Worm (Caenorhabditis elegans): ENCODE data around the gene cap-1.
A peak's percentile ranks its signal among the peaks of the same experiment; 100 is the strongest.

cap-1 gene

DNA sequence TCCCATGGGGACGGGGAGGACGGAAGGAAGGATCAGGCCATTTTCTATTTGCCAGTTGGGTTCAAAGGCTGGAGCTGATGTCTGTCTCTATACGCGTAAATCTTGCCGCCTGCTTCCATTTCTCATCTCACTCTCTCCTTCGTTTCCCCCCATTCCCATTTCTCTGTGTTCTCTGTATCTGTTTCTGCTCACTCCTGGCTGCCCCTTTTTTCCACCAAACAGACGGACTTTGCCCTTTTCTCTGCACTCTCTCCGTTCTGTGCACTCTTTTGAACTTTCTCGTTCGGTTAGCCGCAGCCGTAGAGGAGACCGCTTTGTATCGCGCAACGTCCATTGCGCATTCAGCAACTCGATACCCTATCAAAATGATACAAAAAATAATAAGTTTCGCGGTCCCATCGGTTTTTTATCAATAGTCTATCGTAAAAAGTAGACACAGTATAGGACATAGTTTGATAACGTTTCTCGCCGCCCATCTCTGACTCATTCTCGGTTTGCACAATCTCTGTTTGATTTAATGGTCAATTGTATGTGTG is 5.4 kb upstream of the cap-1 start (continued):
- TF ChIP-seq mab-5 (tag; optimal IDR thresholded peaks at IDR 0.05) = peak; percentile 26
- no peak for TF ChIP-seq ztf-1 (GFP tag; conservative IDR thresholded peaks at IDR 0.05)
- no peak for TF ChIP-seq ztf-4 (tag; optimal IDR thresholded peaks at IDR 0.05)
- TF ChIP-seq aly-2 (tag; optimal IDR thresholded peaks at IDR 0.05) = no peak
- no peak for TF ChIP-seq lin-39 (tag; optimal IDR thresholded peaks at IDR 0.05)
- no peak for TF ChIP-seq nhr-23 (tag; optimal IDR thresholded peaks at IDR 0.05)
- TF ChIP-seq nhr-129 (tag; optimal IDR thresholded peaks at IDR 0.05) = peak; percentile 82
- no peak for TF ChIP-seq R02D3.7 (tag; optimal IDR thresholded peaks at IDR 0.05)
- TF ChIP-seq F13H6.1 (tag; optimal IDR thresholded peaks at IDR 0.05) = peak; percentile 85
- TF ChIP-seq nhr-21 (tag; optimal IDR thresholded peaks at IDR 0.05) = peak; percentile 36
- no peak for TF ChIP-seq snpc-4 (tag; optimal IDR thresholded peaks at IDR 0.05)
- TF ChIP-seq nhr-10 (tag; optimal IDR thresholded peaks at IDR 0.05) = no peak
- TF ChIP-seq dmd-4 (tag; optimal IDR thresholded peaks at IDR 0.05) = no peak
- no peak for TF ChIP-seq skn-1 (tag; optimal IDR thresholded peaks at IDR 0.05)

- TF ChIP-seq nhr-10 (tag; optimal IDR thresholded peaks at IDR 0.05) (no peak), ceh-82 (tag; optimal IDR thresholded peaks at IDR 0.05) (no peak), alr-1 (tag; optimal IDR thresholded peaks at IDR 0.05) (no peak), nhr-25 (tag; optimal IDR thresholded peaks at IDR 0.05) (peak; percentile 48), aly-2 (tag; optimal IDR thresholded peaks at IDR 0.05) (no peak)
Measured at ce11 chrIV:7234623-7235022, 4.6 kb upstream of the cap-1 start.

DNA sequence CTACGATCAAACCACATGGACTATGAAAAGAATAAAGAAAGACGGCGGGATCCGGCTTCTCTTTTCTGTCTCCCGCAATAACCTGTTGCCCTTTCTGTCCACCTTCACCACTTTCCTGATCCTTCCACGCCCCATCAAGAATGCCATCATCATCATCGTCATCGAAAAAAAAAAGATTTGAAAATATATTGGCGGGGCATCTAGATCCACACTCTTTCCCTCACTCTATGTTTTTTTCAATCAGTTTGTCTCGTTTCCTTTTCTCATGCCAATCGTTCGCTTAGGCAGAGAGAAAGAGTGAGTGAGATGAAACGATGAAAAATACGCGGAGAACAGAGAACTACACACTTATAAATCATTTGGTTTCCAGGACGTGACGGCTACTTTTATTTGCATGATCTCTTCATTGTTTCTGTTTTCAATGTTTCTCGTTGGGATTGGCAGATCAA is 3.6 kb upstream of the cap-1 start:
- no peak for TF ChIP-seq blmp-1 (tag; optimal IDR thresholded peaks at IDR 0.05; ENCODE audit: insufficient read depth)
- TF ChIP-seq egl-27 (tag; optimal IDR thresholded peaks at IDR 0.05) = no peak
- TF ChIP-seq lsy-2 (tag; optimal IDR thresholded peaks at IDR 0.05) = peak in 1 of 2 experiments; percentile 23
- peak; percentile 23 for TF ChIP-seq F13H6.1 (tag; optimal IDR thresholded peaks at IDR 0.05)
- peak; percentile 77 for TF ChIP-seq mab-5 (tag; optimal IDR thresholded peaks at IDR 0.05)
- TF ChIP-seq crh-2 (tag; optimal IDR thresholded peaks at IDR 0.05) = no peak
- peak; percentile 56 for TF ChIP-seq unc-55 (GFP tag; optimal IDR thresholded peaks at IDR 0.05)
- peak; percentile 40 for TF ChIP-seq C34F6.9 (tag; optimal IDR thresholded peaks at IDR 0.05)
- TF ChIP-seq mdl-1 (tag; optimal IDR thresholded peaks at IDR 0.05) = peak in 1 of 2 experiments; percentile 38
- TF ChIP-seq skn-1 (tag; optimal IDR thresholded peaks at IDR 0.05) = no peak
- peak; percentile 21 for TF ChIP-seq lin-39 (tag; optimal IDR thresholded peaks at IDR 0.05)
- no peak for TF ChIP-seq nhr-77 (tag; optimal IDR thresholded peaks at IDR 0.05)
- TF ChIP-seq alr-1 (tag; optimal IDR thresholded peaks at IDR 0.05) = no peak

- no peak for TF ChIP-seq R02D3.7 (tag; optimal IDR thresholded peaks at IDR 0.05)
- TF ChIP-seq ztf-11 (tag; optimal IDR thresholded peaks at IDR 0.05) = no peak
- no peak for TF ChIP-seq nhr-237 (tag; optimal IDR thresholded peaks at IDR 0.05)
- no peak for TF ChIP-seq peb-1 (tag; optimal IDR thresholded peaks at IDR 0.05)
- no peak for TF ChIP-seq unc-55 (GFP tag; optimal IDR thresholded peaks at IDR 0.05)
- no peak for TF ChIP-seq zag-1 (tag; optimal IDR thresholded peaks at IDR 0.05)
- no peak for TF ChIP-seq blmp-1 (tag; optimal IDR thresholded peaks at IDR 0.05; ENCODE audit: insufficient read depth)
- TF ChIP-seq nhr-6 (tag; optimal IDR thresholded peaks at IDR 0.05) = no peak
- TF ChIP-seq ztf-4 (tag; optimal IDR thresholded peaks at IDR 0.05) = no peak
- no peak for TF ChIP-seq lsy-2 (tag; optimal IDR thresholded peaks at IDR 0.05)
- no peak for TF ChIP-seq crh-2 (tag; optimal IDR thresholded peaks at IDR 0.05)
- no peak for TF ChIP-seq nhr-129 (tag; optimal IDR thresholded peaks at IDR 0.05)
- TF ChIP-seq elt-3 (tag; optimal IDR thresholded peaks at IDR 0.05) = no peak
- TF ChIP-seq nhr-23 (tag; optimal IDR thresholded peaks at IDR 0.05) = no peak
- TF ChIP-seq unc-39 (tag; optimal IDR thresholded peaks at IDR 0.05) = no peak
- no peak for TF ChIP-seq ceh-82 (tag; optimal IDR thresholded peaks at IDR 0.05)
- TF ChIP-seq nhr-25 (tag; optimal IDR thresholded peaks at IDR 0.05) = no peak
- no peak for TF ChIP-seq sma-9 (GFP tag; optimal IDR thresholded peaks at IDR 0.05)
- no peak for TF ChIP-seq sma-9 (tag; optimal IDR thresholded peaks at IDR 0.05)
- no peak for TF ChIP-seq mbf-1 (tag; optimal IDR thresholded peaks at IDR 0.05)
- no peak for TF ChIP-seq mdl-1 (tag; optimal IDR thresholded peaks at IDR 0.05)
Measured at ce11 chrIV:7230935-7231334, 912 bp upstream of the cap-1 start, which contains the start of gene D2024.4. D2024.4 (plus strand) TSS chrIV:7231235.

DNA sequence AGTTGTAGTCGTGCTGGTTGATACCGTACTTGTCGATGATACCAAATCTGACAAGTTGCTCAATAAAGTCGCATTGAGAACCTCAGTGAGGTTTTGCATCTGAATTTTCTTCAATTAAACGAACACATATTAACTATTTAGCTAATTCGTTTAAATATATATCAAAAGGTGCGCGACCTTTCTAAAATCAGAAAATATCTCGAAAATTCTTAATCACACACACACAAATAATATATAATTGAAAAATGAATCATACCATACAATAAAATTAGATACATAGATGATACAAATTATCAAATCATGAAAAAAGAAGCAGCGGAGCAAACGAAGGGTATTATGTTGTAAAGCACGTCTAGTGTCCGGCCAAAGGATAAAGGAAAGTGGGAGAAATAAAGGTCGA is 1.8 kb downstream of the cap-1 start, which contains the start of gene D2024.5:
Gene D2024.5 (minus strand): TSS at position 101 of the 400 bp plus-strand sequence.
- TF ChIP-seq lin-11 (tag; optimal IDR thresholded peaks at IDR 0.05) (no peak), nhr-11 (tag; optimal IDR thresholded peaks at IDR 0.05) (no peak), mab-5 (tag; optimal IDR thresholded peaks at IDR 0.05) (no peak), lin-39 (tag; optimal IDR thresholded peaks at IDR 0.05) (no peak), F13H6.1 (tag; optimal IDR thresholded peaks at IDR 0.05) (no peak), nhr-23 (tag; optimal IDR thresholded peaks at IDR 0.05) (no peak)
